Worm (Caenorhabditis elegans) whole organism, mixed stage, embryonic: ENCODE results near the gene snr-4.
A peak's percentile ranks its signal among the peaks of the same experiment; 100 is the strongest.

ENCODE experiments used
- M03D4.4 ChIP-seq: sonication (generic microtip); optimal IDR thresholded peaks from 2 replicates; lab custom pipeline; 2017; ENCODE audit warnings: mild to moderate bottlenecking, missing genetic modification characterization, missing compliant biosample characterization
- bed-3 ChIP-seq: fragments of 200-800 bp; sonication (Bioruptor generic); optimal IDR thresholded peaks from 3 replicates; lab custom pipeline; 2018; ENCODE audit warnings: mild to moderate bottlenecking, missing genetic modification characterization, moderate library complexity, missing compliant biosample characterization
- blmp-1 ChIP-seq: fragments of 150-350 bp; optimal IDR thresholded peaks from 2 replicates; lab custom pipeline; 2014; ENCODE audit warnings: missing biosample characterization, missing genetic modification characterization
- ceh-39 ChIP-seq: fragments of 150-350 bp; optimal IDR thresholded peaks from 2 replicates; lab custom pipeline; 2014; ENCODE audit warnings: missing biosample characterization, missing genetic modification characterization
- ceh-43 ChIP-seq: fragments of 200-800 bp; sonication (Bioruptor generic); optimal IDR thresholded peaks from 2 replicates; lab custom pipeline; 2018; ENCODE audit warnings: mild to moderate bottlenecking, missing genetic modification characterization, moderate library complexity, missing compliant biosample characterization
- ceh-83 ChIP-seq: fragments of 200-800 bp; sonication (Bioruptor generic); optimal IDR thresholded peaks from 2 replicates; lab custom pipeline; 2018; ENCODE audit warnings: mild to moderate bottlenecking, missing genetic modification characterization, missing compliant biosample characterization
- ces-1 ChIP-seq: fragments of 150-350 bp; optimal IDR thresholded peaks from 2 replicates; lab custom pipeline; 2014; ENCODE audit warnings: missing biosample characterization, missing genetic modification reagents, missing genetic modification characterization
- cnd-1 ChIP-seq: fragments of 200-800 bp; sonication (Bioruptor generic); optimal IDR thresholded peaks from 2 replicates; lab custom pipeline; 2018; ENCODE audit warnings: mild to moderate bottlenecking, missing genetic modification characterization, missing compliant biosample characterization
- drap-1 ChIP-seq: fragments of 200-800 bp; sonication (Bioruptor generic); optimal IDR thresholded peaks from 3 replicates; lab custom pipeline; 2018; ENCODE audit warnings: mild to moderate bottlenecking, missing genetic modification characterization, missing compliant biosample characterization
- elt-1 ChIP-seq: sonication (generic microtip); optimal IDR thresholded peaks from 2 replicates; lab custom pipeline; 2017; ENCODE audit warnings: missing genetic modification characterization, mild to moderate bottlenecking, missing compliant biosample characterization, antibody characterized with exemption, moderate library complexity, borderline replicate concordance; ENCODE audit not compliant: insufficient read depth
- elt-3 ChIP-seq: fragments of 150-350 bp; optimal IDR thresholded peaks from 2 replicates; lab custom pipeline; 2014; ENCODE audit warnings: missing biosample characterization, missing genetic modification characterization
- flh-1 ChIP-seq: fragments of 200-800 bp; sonication (Bioruptor generic); optimal IDR thresholded peaks from 2 replicates; lab custom pipeline; 2018; ENCODE audit warnings: mild to moderate bottlenecking, missing genetic modification characterization, moderate library complexity, missing compliant biosample characterization
- ham-2 ChIP-seq: fragments of 200-800 bp; sonication (Bioruptor generic); optimal IDR thresholded peaks from 2 replicates; lab custom pipeline; 2018; ENCODE audit warnings: mild to moderate bottlenecking, missing genetic modification characterization, missing compliant biosample characterization
- hlh-1 ChIP-seq: fragments of 150-350 bp; optimal IDR thresholded peaks from 2 replicates; lab custom pipeline; 2014; ENCODE audit warnings: missing biosample characterization, missing genetic modification reagents, missing genetic modification characterization
- lin-13 ChIP-seq: fragments of 150-350 bp; optimal IDR thresholded peaks from 2 replicates; lab custom pipeline; 2014; ENCODE audit warnings: missing biosample characterization, missing genetic modification characterization
- lin-32 ChIP-seq: fragments of 200-800 bp; sonication (Bioruptor generic); optimal IDR thresholded peaks from 2 replicates; lab custom pipeline; 2018; ENCODE audit warnings: mild to moderate bottlenecking, missing genetic modification characterization, missing compliant biosample characterization
- lsy-2 ChIP-seq: fragments of 150-350 bp; optimal IDR thresholded peaks from 2 replicates; lab custom pipeline; 2014; ENCODE audit warnings: missing biosample characterization, missing genetic modification characterization
- mab-5 ChIP-seq: fragments of 150-350 bp; optimal IDR thresholded peaks from 2 replicates; lab custom pipeline; 2014; ENCODE audit warnings: missing biosample characterization, missing genetic modification characterization
- mep-1 ChIP-seq: fragments of 150-350 bp; optimal IDR thresholded peaks from 2 replicates; lab custom pipeline; 2017; ENCODE audit warnings: missing biosample characterization, missing genetic modification reagents, missing genetic modification characterization, inconsistent platforms
- mls-2 ChIP-seq: sonication (generic microtip); optimal IDR thresholded peaks from 2 replicates; lab custom pipeline; 2016; ENCODE audit warnings: mild to moderate bottlenecking, missing genetic modification characterization, moderate library complexity, missing compliant biosample characterization
- nhr-12 ChIP-seq: fragments of 150-350 bp; optimal IDR thresholded peaks from 2 replicates; lab custom pipeline; 2014; ENCODE audit warnings: missing biosample characterization, missing genetic modification characterization
- nhr-2 ChIP-seq: fragments of 150-350 bp; optimal IDR thresholded peaks from 2 replicates; lab custom pipeline; 2014; ENCODE audit warnings: missing biosample characterization, missing genetic modification characterization
- nhr-237 ChIP-seq: fragments of 150-350 bp; optimal IDR thresholded peaks from 2 replicates; lab custom pipeline; 2014; ENCODE audit warnings: missing biosample characterization, missing genetic modification characterization
- nhr-28 ChIP-seq: fragments of 150-350 bp; optimal IDR thresholded peaks from 2 replicates; lab custom pipeline; 2014; ENCODE audit warnings: missing biosample characterization, missing genetic modification characterization
- nhr-76 ChIP-seq: sonication (generic microtip); optimal IDR thresholded peaks from 2 replicates; lab custom pipeline; 2017; ENCODE audit warnings: missing biosample characterization, missing genetic modification characterization
- sem-2 ChIP-seq: fragments of 200-800 bp; sonication (Bioruptor generic); optimal IDR thresholded peaks from 2 replicates; lab custom pipeline; 2018; ENCODE audit warnings: mild to moderate bottlenecking, missing genetic modification characterization, missing compliant biosample characterization
- snpc-4 ChIP-seq: fragments of 150-350 bp; optimal IDR thresholded peaks from 2 replicates; lab custom pipeline; 2014; ENCODE audit warnings: missing biosample characterization, missing genetic modification characterization
- sptf-1 ChIP-seq: sonication (generic microtip); optimal IDR thresholded peaks from 2 replicates; lab custom pipeline; 2017; ENCODE audit warnings: mild to moderate bottlenecking, missing genetic modification characterization, moderate library complexity, missing compliant biosample characterization
- tbx-8 ChIP-seq: fragments of 200-800 bp; sonication (Bioruptor generic); optimal IDR thresholded peaks from 2 replicates; lab custom pipeline; 2018; ENCODE audit warnings: mild to moderate bottlenecking, missing genetic modification characterization, moderate library complexity, missing compliant biosample characterization
- unc-39 ChIP-seq: fragments of 150-350 bp; optimal IDR thresholded peaks from 2 replicates; lab custom pipeline; 2014; ENCODE audit warnings: missing biosample characterization, missing genetic modification characterization
- unc-62 ChIP-seq: fragments of 150-350 bp; optimal IDR thresholded peaks from 2 replicates; lab custom pipeline; 2014; ENCODE audit warnings: missing biosample characterization, missing genetic modification reagents, missing genetic modification characterization
- ztf-11 ChIP-seq: fragments of 150-350 bp; optimal IDR thresholded peaks from 2 replicates; lab custom pipeline; 2014; ENCODE audit warnings: missing biosample characterization, missing genetic modification characterization

The snr-4 gene

DNA sequence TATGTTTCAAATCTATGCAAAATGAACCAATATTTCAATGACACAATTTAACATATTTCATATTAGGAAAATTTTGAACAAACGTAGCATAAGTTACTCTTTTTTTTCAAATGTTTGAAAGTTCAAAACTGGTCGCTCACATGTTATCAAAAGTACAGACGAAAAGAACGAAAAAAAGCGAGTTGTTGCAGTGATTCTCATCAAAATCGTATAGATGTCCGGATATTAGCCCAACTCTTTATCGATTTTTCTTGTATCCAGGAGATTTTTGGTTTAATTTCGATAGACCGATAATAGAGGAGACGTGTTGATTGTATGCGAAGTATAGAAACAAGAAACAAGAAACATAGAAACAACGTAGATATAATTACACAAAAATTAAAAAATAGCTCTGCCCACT, 39.2 kb downstream of the snr-4 start:
- no peak for TF ChIP-seq bed-3 (GFP tag; lab: Kevin White, UChicago)
- no peak for TF ChIP-seq ceh-83
- TF ChIP-seq tbx-8: no peak
- TF ChIP-seq unc-39 (tag; lab: Kevin White, UChicago): no peak
- TF ChIP-seq, all 35 proteins: peak for 0

DNA sequence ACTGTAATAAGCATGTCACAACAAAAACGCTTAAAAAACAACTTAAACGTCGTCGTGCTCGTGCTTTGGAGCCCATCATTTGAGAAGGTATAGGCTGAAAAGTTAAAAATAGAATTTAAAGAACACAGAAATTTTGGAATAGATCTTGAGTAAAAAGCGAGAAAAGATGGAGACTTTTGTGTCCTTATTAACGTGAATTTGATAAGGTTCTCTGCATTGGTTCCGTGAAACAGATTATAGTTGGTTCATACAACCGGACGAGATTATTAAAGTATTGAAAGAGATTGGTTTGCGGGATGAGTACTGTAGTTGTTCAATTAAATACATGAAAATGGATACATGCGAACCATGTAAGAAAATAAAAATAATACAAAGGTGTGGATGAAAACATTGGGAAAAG, 41.8 kb downstream of the snr-4 start, which contains the start of gene gpla-1:
TSS of gene gpla-1 (minus strand) at position 101 of the 400 bp plus-strand sequence.
- TF ChIP-seq mls-2 (tag; lab: Kevin White, UChicago) (no peak), elt-3 (no peak), nhr-12 (tag; lab: Kevin White, UChicago) (no peak), sptf-1 (no peak), tbx-8 (no peak), blmp-1 (no peak), nhr-76 (tag; lab: Kevin White, UChicago) (no peak), mab-5 (no peak), ztf-11 (no peak), bed-3 (GFP tag; lab: Kevin White, UChicago) (no peak), mep-1 (tag; lab: Kevin White, UChicago) (no peak), lin-13 (tag; lab: Kevin White, UChicago) (no peak), ham-2 (GFP tag; lab: Kevin White, UChicago) (no peak), hlh-1 (tag; lab: Kevin White, UChicago) (no peak), M03D4.4 (tag; lab: Kevin White, UChicago) (no peak), drap-1 (no peak), nhr-2 (tag; lab: Kevin White, UChicago) (no peak), sem-2 (GFP tag; lab: Kevin White, UChicago) (no peak)

DNA sequence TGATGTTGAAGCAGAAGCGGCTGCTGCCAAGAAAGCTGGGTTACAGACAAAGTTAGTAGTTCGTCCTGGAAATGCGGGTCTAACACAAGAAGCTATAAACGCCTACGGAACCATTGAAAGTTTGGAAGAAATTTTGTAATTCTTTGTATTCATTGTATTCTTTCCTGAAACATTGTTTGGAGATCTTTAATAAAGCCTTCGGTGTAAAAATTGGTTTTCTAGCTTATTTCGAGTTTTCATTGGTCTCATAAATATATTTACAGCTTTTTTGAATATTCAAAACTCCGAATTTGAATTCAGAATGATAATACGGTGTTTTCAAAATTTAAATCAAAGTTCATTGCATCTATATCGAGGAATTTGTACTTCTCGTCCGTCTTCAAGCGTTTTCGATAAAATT, 44.7 kb downstream of the snr-4 start, which contains the start of gene F58H1.8:
TSS of gene F58H1.8 (plus strand) at position 301 of the 400 bp plus-strand sequence.
- no peak for TF ChIP-seq sem-2 (GFP tag; lab: Kevin White, UChicago)
- TF ChIP-seq nhr-28: no peak
- no peak for TF ChIP-seq ham-2 (GFP tag; lab: Kevin White, UChicago)
- no peak for TF ChIP-seq elt-3
- no peak for TF ChIP-seq ztf-11
- TF ChIP-seq flh-1 (GFP tag; lab: Kevin White, UChicago): no peak
- no peak for TF ChIP-seq ces-1 (GFP tag; lab: Kevin White, UChicago)
- no peak for TF ChIP-seq snpc-4 (tag; lab: Kevin White, UChicago)
- no peak for TF ChIP-seq tbx-8
- TF ChIP-seq elt-1 (tag; lab: Kevin White, UChicago): no peak
- no peak for TF ChIP-seq mls-2 (tag; lab: Kevin White, UChicago)
- no peak for TF ChIP-seq M03D4.4 (tag; lab: Kevin White, UChicago)
- TF ChIP-seq nhr-76 (tag; lab: Kevin White, UChicago): no peak
- no peak for TF ChIP-seq ceh-39 (tag; lab: Kevin White, UChicago)
- no peak for TF ChIP-seq lin-32 (GFP tag; lab: Kevin White, UChicago)

DNA sequence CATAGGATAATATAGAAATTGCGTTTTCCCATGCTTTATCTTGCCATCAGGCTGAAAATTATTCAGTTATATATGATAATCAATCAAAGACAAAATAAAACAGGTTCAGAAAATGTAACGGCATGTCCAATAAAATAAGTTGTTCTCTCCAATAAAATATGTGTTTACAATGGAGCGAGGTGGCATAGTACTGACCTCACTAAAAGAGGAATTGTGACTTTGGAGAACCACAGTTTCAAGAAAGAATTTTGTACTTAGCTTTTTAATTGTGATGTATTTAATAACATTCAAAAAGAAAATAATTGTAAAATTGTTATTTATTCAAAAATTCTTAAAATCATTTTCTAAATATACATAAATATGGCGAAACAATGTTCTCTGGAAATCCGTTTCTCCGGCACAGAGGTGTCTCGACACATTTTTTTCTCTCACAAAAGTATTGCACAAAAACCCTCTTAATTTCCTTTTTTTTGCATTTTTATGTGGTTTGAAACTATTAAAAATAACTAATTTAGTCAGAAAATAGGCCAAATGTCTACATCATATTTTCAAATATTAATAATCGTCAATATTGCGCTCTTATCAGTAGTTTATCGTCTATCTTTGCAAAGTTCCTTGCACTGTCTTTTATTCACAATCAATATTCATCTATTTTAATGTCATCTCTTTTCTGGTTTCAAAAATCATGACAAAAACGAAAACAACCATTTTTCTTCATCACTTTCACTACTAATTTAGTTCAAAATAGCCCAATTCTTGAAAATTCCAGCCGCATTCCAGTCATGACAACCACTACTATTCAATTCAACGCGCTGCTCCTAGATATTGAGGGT, 46.1 kb downstream of the snr-4 start, which contains the start of the genes aman-2 and F58H1.3:
TSS of gene aman-2 (minus strand) at position 51 of the 833 bp plus-strand sequence.
TSS of gene F58H1.3 (plus strand) at position 783 of the 833 bp plus-strand sequence.
- TF ChIP-seq nhr-12 (tag; lab: Kevin White, UChicago) (no peak), ham-2 (GFP tag; lab: Kevin White, UChicago) (no peak), lsy-2 (tag; lab: Kevin White, UChicago) (peak; percentile 31), snpc-4 (tag; lab: Kevin White, UChicago) (no peak), ces-1 (GFP tag; lab: Kevin White, UChicago) (peak; percentile 44), sptf-1 (peak; percentile 55), unc-39 (tag; lab: Kevin White, UChicago) (no peak), lin-32 (GFP tag; lab: Kevin White, UChicago) (peak; percentile 3), nhr-237 (tag; lab: Kevin White, UChicago) (peak; percentile 81), bed-3 (GFP tag; lab: Kevin White, UChicago) (peak; percentile 8), ceh-43 (GFP tag; lab: Kevin White, UChicago) (peak; percentile 21), unc-62 (no peak), ceh-39 (tag; lab: Kevin White, UChicago) (peak; percentile 44), hlh-1 (tag; lab: Kevin White, UChicago) (no peak), flh-1 (GFP tag; lab: Kevin White, UChicago) (no peak), cnd-1 (tag; lab: Kevin White, UChicago) (peak; percentile 51), mep-1 (tag; lab: Kevin White, UChicago) (peak; percentile 46)
